Fruit fly (Drosophila melanogaster) whole organism, embryonic: ENCODE results near the gene tw.

Source experiments
- Antp ChIP-seq: fragments of 200-800 bp; sonication (Bioruptor generic); optimal IDR thresholded peaks from 3 replicates; lab custom pipeline; 2016; ENCODE audit warnings: missing biosample characterization, missing genetic modification characterization
- CG10543 ChIP-seq: fragments of 200-800 bp; sonication (Bioruptor generic); optimal IDR thresholded peaks from 3 replicates; lab custom pipeline; 2017; ENCODE audit warnings: missing biosample characterization, mild to moderate bottlenecking, missing genetic modification characterization, moderate library complexity
- CG12071 ChIP-seq: fragments of 200-800 bp; sonication (Bioruptor generic); optimal IDR thresholded peaks from 3 replicates; lab custom pipeline; 2018; ENCODE audit warnings: missing biosample characterization, mild to moderate bottlenecking, missing genetic modification characterization
- CG12299 ChIP-seq: fragments of 200-800 bp; sonication (Bioruptor generic); optimal IDR thresholded peaks from 2 replicates; lab custom pipeline; 2018; ENCODE audit warnings: missing biosample characterization, mild to moderate bottlenecking, missing genetic modification characterization
- CG12391 ChIP-seq: fragments of 200-800 bp; sonication (Bioruptor generic); optimal IDR thresholded peaks from 3 replicates; lab custom pipeline; 2018; ENCODE audit warnings: missing biosample characterization, mild to moderate bottlenecking, missing genetic modification characterization, moderate library complexity
- CG12744 ChIP-seq: fragments of 200-800 bp; sonication (Bioruptor generic); optimal IDR thresholded peaks from 2 replicates; lab custom pipeline; 2016; ENCODE audit warnings: missing biosample characterization, missing genetic modification characterization
- CG13123 ChIP-seq: fragments of 200-800 bp; sonication (Bioruptor generic); optimal IDR thresholded peaks from 2 replicates; lab custom pipeline; 2016; ENCODE audit warnings: missing biosample characterization, missing genetic modification characterization
- CG16813 ChIP-seq: fragments of 200-800 bp; sonication (Bioruptor generic); IDR thresholded peaks from 3 replicates; pipeline ENCODE4 v1.3.6; 2022; ENCODE audit warnings: missing biosample characterization, missing genetic modification characterization; ENCODE audit not compliant: partially characterized antibody
- CG1832 ChIP-seq: fragments of 200-800 bp; sonication (Bioruptor generic); optimal IDR thresholded peaks from 2 replicates; lab custom pipeline; 2017; ENCODE audit warnings: missing biosample characterization, mild to moderate bottlenecking, missing genetic modification characterization, inconsistent platforms
- CG30403 ChIP-seq: fragments of 200-800 bp; sonication (Bioruptor generic); optimal IDR thresholded peaks from 3 replicates; lab custom pipeline; 2016; ENCODE audit warnings: missing biosample characterization, missing genetic modification characterization
- CG31388 ChIP-seq: fragments of 200-800 bp; sonication (Bioruptor generic); optimal IDR thresholded peaks from 2 replicates; lab custom pipeline; 2016; ENCODE audit warnings: missing biosample characterization, missing genetic modification characterization
- CG4282 ChIP-seq: fragments of 200-800 bp; sonication (Bioruptor generic); optimal IDR thresholded peaks from 2 replicates; lab custom pipeline; 2016; ENCODE audit warnings: missing biosample characterization, missing genetic modification characterization
- CG4854 ChIP-seq: fragments of 200-800 bp; sonication (Bioruptor generic); optimal IDR thresholded peaks from 2 replicates; lab custom pipeline; 2016; ENCODE audit warnings: missing biosample characterization, missing genetic modification characterization, inconsistent platforms
- CG6272 ChIP-seq: fragments of 200-800 bp; sonication (Bioruptor generic); IDR thresholded peaks from 2 replicates; pipeline ENCODE4 v1.3.6; 2022; ENCODE audit warnings: missing biosample characterization, missing genetic modification characterization
- CG7357 ChIP-seq: fragments of 200-800 bp; sonication (Bioruptor generic); IDR thresholded peaks from 3 replicates; pipeline ENCODE4 v1.3.6; 2022; ENCODE audit warnings: missing biosample characterization, missing genetic modification characterization
- CG7987 ChIP-seq: fragments of 200-800 bp; sonication (Bioruptor generic); optimal IDR thresholded peaks from 2 replicates; lab custom pipeline; 2018; ENCODE audit warnings: missing biosample characterization, mild to moderate bottlenecking, missing genetic modification characterization, moderate library complexity
- CG8290 ChIP-seq, 3 experiments: fragments of 200-800 bp; sonication (Bioruptor generic); optimal IDR thresholded peaks; 2 replicates each; lab custom pipeline; 2016 to 2019; ENCODE audit warnings: missing biosample characterization in 3 of 3, missing genetic modification characterization in 3 of 3, mild to moderate bottlenecking in 2 of 3, moderate library complexity in 1 of 3
- CG8924 ChIP-seq: fragments of 200-800 bp; optimal IDR thresholded peaks from 3 replicates; lab custom pipeline; 2019; ENCODE audit warnings: missing biosample characterization, mild to moderate bottlenecking, missing genetic modification characterization, moderate library complexity
- Dek ChIP-seq: fragments of 200-800 bp; sonication (Bioruptor generic); optimal IDR thresholded peaks from 3 replicates; lab custom pipeline; 2019; ENCODE audit warnings: missing biosample characterization, mild to moderate bottlenecking, missing genetic modification characterization, moderate library complexity
- Dref ChIP-seq: fragments of 200-800 bp; sonication (Bioruptor generic); IDR thresholded peaks from 2 replicates; pipeline ENCODE4 v1.3.6; 2022; ENCODE audit warnings: missing biosample characterization, missing genetic modification characterization
- GATAe ChIP-seq: fragments of 200-800 bp; sonication (Bioruptor generic); conservative IDR thresholded peaks from 2 replicates; pipeline ENCODE4 v1.3.6; 2022; ENCODE audit warnings: missing biosample characterization, missing genetic modification characterization
- H15 ChIP-seq: fragments of 200-800 bp; sonication (Bioruptor generic); IDR thresholded peaks from 3 replicates; pipeline ENCODE4 v1.3.6; 2022; ENCODE audit warnings: missing biosample characterization, missing genetic modification characterization
- HmgD ChIP-seq: fragments of 200-800 bp; sonication (Bioruptor generic); optimal IDR thresholded peaks from 3 replicates; lab custom pipeline; 2016; ENCODE audit warnings: missing biosample characterization, missing genetic modification characterization
- Lim3 ChIP-seq: fragments of 200-800 bp; sonication (Bioruptor generic); IDR thresholded peaks from 2 replicates; pipeline ENCODE4 v1.3.6; 2022; ENCODE audit warnings: missing biosample characterization, missing genetic modification characterization
- MBD-R2 ChIP-seq: fragments of 200-800 bp; sonication (Bioruptor generic); IDR thresholded peaks from 2 replicates; pipeline ENCODE4 v1.3.6; 2022; ENCODE audit warnings: missing biosample characterization, missing genetic modification characterization
- Sry-β ChIP-seq: fragments of 200-800 bp; sonication (Bioruptor generic); optimal IDR thresholded peaks from 2 replicates; lab custom pipeline; 2018; ENCODE audit warnings: missing biosample characterization, mild to moderate bottlenecking, missing genetic modification characterization, moderate library complexity
- Stat92E ChIP-seq, 3 experiments: fragments of >200 bp in 2 of 3; fragments of 200-800 bp in 1 of 3; sonication (Bioruptor generic) in 1 of 3; optimal IDR thresholded peaks; 2 replicates each; lab custom pipeline; 2017 to 2019; ENCODE audit warnings: missing biosample characterization in 3 of 3, missing genetic modification characterization in 3 of 3, mild to moderate bottlenecking in 1 of 3, moderate library complexity in 1 of 3
- ase ChIP-seq: fragments of 200-800 bp; sonication (Bioruptor generic); IDR thresholded peaks from 3 replicates; pipeline ENCODE4 v1.3.6; 2022; ENCODE audit warnings: missing biosample characterization, missing genetic modification characterization
- bcd ChIP-seq: fragments of 200-800 bp; sonication (Bioruptor generic); optimal IDR thresholded peaks from 2 replicates; lab custom pipeline; 2017; ENCODE audit warnings: missing biosample characterization, mild to moderate bottlenecking, missing genetic modification characterization
- caup ChIP-seq: fragments of 200-800 bp; sonication (Bioruptor generic); optimal IDR thresholded peaks from 3 replicates; lab custom pipeline; 2017; ENCODE audit warnings: missing biosample characterization, mild to moderate bottlenecking, missing genetic modification characterization, moderate library complexity; ENCODE audit not compliant: severe bottlenecking
- chif ChIP-seq, 2 experiments: fragments of 200-800 bp; sonication (Bioruptor generic); optimal IDR thresholded peaks; 3 replicates each; lab custom pipeline; 2016; ENCODE audit warnings: missing biosample characterization in 2 of 2, missing genetic modification characterization in 2 of 2
- crp ChIP-seq, 2 experiments: fragments of 200-800 bp; sonication (Bioruptor generic); optimal IDR thresholded peaks; 2 replicates in 1 of 2; 3 replicates in 1 of 2; lab custom pipeline; 2017; ENCODE audit warnings: missing biosample characterization in 2 of 2, missing genetic modification characterization in 2 of 2, mild to moderate bottlenecking in 1 of 2, moderate library complexity in 1 of 2
- disco-r ChIP-seq: fragments of 200-800 bp; sonication (Bioruptor generic); optimal IDR thresholded peaks from 2 replicates; lab custom pipeline; 2016; ENCODE audit warnings: missing biosample characterization, missing genetic modification characterization
- dmrt99B ChIP-seq: fragments of 200-800 bp; sonication (Bioruptor generic); optimal IDR thresholded peaks from 2 replicates; lab custom pipeline; 2018; ENCODE audit warnings: missing biosample characterization, mild to moderate bottlenecking, missing genetic modification characterization, moderate library complexity
- emc ChIP-seq: fragments of 200-800 bp; sonication (Bioruptor generic); optimal IDR thresholded peaks from 2 replicates; lab custom pipeline; 2016; ENCODE audit warnings: missing biosample characterization, missing genetic modification characterization
- ewg ChIP-seq: fragments of 200-800 bp; sonication (Bioruptor generic); optimal IDR thresholded peaks from 3 replicates; lab custom pipeline; 2017; ENCODE audit warnings: mild to moderate bottlenecking, missing biosample characterization, missing genetic modification reagents, missing genetic modification characterization
- gcm ChIP-seq: fragments of 200-800 bp; sonication (Bioruptor generic); optimal IDR thresholded peaks from 2 replicates; lab custom pipeline; 2019; ENCODE audit warnings: missing biosample characterization, mild to moderate bottlenecking, missing genetic modification characterization, moderate library complexity
- gfzf ChIP-seq: fragments of 200-800 bp; sonication (Bioruptor generic); optimal IDR thresholded peaks from 2 replicates; lab custom pipeline; 2016; ENCODE audit warnings: missing biosample characterization, mild to moderate bottlenecking, missing genetic modification characterization, moderate library complexity
- jing ChIP-seq: fragments of 200-800 bp; sonication (Bioruptor generic); optimal IDR thresholded peaks from 2 replicates; lab custom pipeline; 2018; ENCODE audit warnings: missing biosample characterization, mild to moderate bottlenecking, missing genetic modification characterization
- klu ChIP-seq: fragments of 200-800 bp; sonication (Bioruptor generic); IDR thresholded peaks from 2 replicates; pipeline ENCODE4 v1.3.6; 2022; ENCODE audit warnings: missing biosample characterization, missing genetic modification characterization
- pnt ChIP-seq: fragments of 200-800 bp; sonication (Bioruptor generic); optimal IDR thresholded peaks from 3 replicates; lab custom pipeline; 2016; ENCODE audit warnings: missing biosample characterization, missing genetic modification characterization
- pum ChIP-seq: fragments of 200-800 bp; sonication (Bioruptor generic); optimal IDR thresholded peaks from 2 replicates; lab custom pipeline; 2016; ENCODE audit warnings: missing biosample characterization, missing genetic modification characterization
- schlank ChIP-seq: fragments of 200-800 bp; sonication (Bioruptor generic); optimal IDR thresholded peaks from 2 replicates; lab custom pipeline; 2018; ENCODE audit warnings: missing biosample characterization, mild to moderate bottlenecking, missing genetic modification characterization
- shn ChIP-seq: fragments of 200-800 bp; sonication (Bioruptor generic); optimal IDR thresholded peaks from 3 replicates; lab custom pipeline; 2016; ENCODE audit warnings: missing biosample characterization, missing genetic modification characterization
- slou ChIP-seq: fragments of 200-800 bp; sonication (Bioruptor generic); optimal IDR thresholded peaks from 3 replicates; lab custom pipeline; 2016; ENCODE audit warnings: missing biosample characterization, missing genetic modification characterization
- sna ChIP-seq: fragments of 200-800 bp; sonication (Bioruptor generic); IDR thresholded peaks from 2 replicates; pipeline ENCODE4 v1.3.6; 2022; ENCODE audit warnings: missing biosample characterization, missing genetic modification characterization; ENCODE audit not compliant: partially characterized antibody
- so ChIP-seq: fragments of 200-800 bp; sonication (Bioruptor generic); IDR thresholded peaks from 3 replicates; pipeline ENCODE4 v1.3.6; 2022; ENCODE audit warnings: missing biosample characterization, missing genetic modification characterization
- sr ChIP-seq: fragments of 200-800 bp; sonication (Bioruptor generic); IDR thresholded peaks from 3 replicates; pipeline ENCODE4 v1.3.6; 2022; ENCODE audit warnings: missing biosample characterization, missing genetic modification characterization
- toy ChIP-seq: fragments of 200-800 bp; sonication (Bioruptor generic); IDR thresholded peaks from 2 replicates; pipeline ENCODE4 v1.3.6; 2022; ENCODE audit warnings: missing biosample characterization, missing genetic modification characterization
- trh ChIP-seq: fragments of 200-800 bp; sonication (Bioruptor generic); optimal IDR thresholded peaks from 2 replicates; lab custom pipeline; 2016; ENCODE audit warnings: missing biosample characterization, missing genetic modification characterization

Gene tw

dm6 chrX:796397-796989 lies 11.9 kb downstream of the tw start (continued):
- TF ChIP-seq gcm (GFP tag; lab: Kevin White, UChicago) (peak; percentile 18), CG4282 (no peak), Antp (GFP tag; lab: Kevin White, UChicago) (no peak), CG4854 (GFP tag; lab: Kevin White, UChicago) (no peak), bcd (GFP tag; lab: Kevin White, UChicago) (no peak), GATAe (GFP tag; lab: Robert Waterston, UW) (no peak), emc (GFP tag; lab: Kevin White, UChicago) (no peak), sr (GFP tag; lab: Robert Waterston, UW) (no peak), pum (GFP tag; lab: Kevin White, UChicago) (no peak), Lim3 (GFP tag; lab: Robert Waterston, UW) (no peak), ewg (GFP tag; lab: Kevin White, UChicago) (no peak), trh (GFP tag; lab: Kevin White, UChicago) (no peak), CG7357 (GFP tag; lab: Robert Waterston, UW) (no peak), CG1832 (GFP tag; lab: Kevin White, UChicago) (no peak), gfzf (GFP tag; lab: Kevin White, UChicago) (no peak), H15 (GFP tag; lab: Robert Waterston, UW) (no peak), CG12391 (tag; lab: Kevin White, UChicago) (no peak), chif (GFP tag; optimal IDR thresholded peaks at IDR 0.05; lab: Kevin White, UChicago) (no peak), slou (no peak), Dek (tag; lab: Kevin White, UChicago) (no peak), CG12744 (GFP tag; lab: Kevin White, UChicago) (no peak), jing (GFP tag; lab: Kevin White, UChicago) (no peak), CG30403 (GFP tag; lab: Kevin White, UChicago) (no peak), so (GFP tag; lab: Robert Waterston, UW) (0 out of 3 replicates have a peak, but pooled peaks have one; percentile 18), caup (GFP tag; lab: Kevin White, UChicago) (no peak), CG31388 (GFP tag; lab: Kevin White, UChicago) (no peak), disco-r (GFP tag; lab: Kevin White, UChicago) (no peak), CG7987 (peak; percentile 44), Dref (GFP tag; lab: Robert Waterston, UW) (no peak), pnt (GFP tag; lab: Kevin White, UChicago) (no peak), MBD-R2 (no peak; the same call in 1 of the 2 replicates), CG8924 (tag; lab: Kevin White, UChicago) (peak; percentile 10), CG12299 (tag; lab: Kevin White, UChicago) (no peak), CG6272 (GFP tag; lab: Robert Waterston, UW) (0 out of 2 replicates have a peak, but pooled peaks have one; percentile 31), Sry-β (GFP tag; lab: Kevin White, UChicago) (peak; percentile 96), toy (GFP tag; lab: Robert Waterston, UW) (no peak), klu (GFP tag; lab: Robert Waterston, UW) (no peak), CG10543 (GFP tag; lab: Kevin White, UChicago) (peak; percentile 55), CG16813 (GFP tag; lab: Robert Waterston, UW) (peak; percentile 94), ase (GFP tag; lab: Robert Waterston, UW) (no peak), schlank (tag; lab: Kevin White, UChicago) (no peak), dmrt99B (no peak), CG12071 (GFP tag; lab: Kevin White, UChicago) (no peak), CG8290 (GFP tag; optimal IDR thresholded peaks at IDR 0.05; lab: Kevin White, UChicago) (no peak), CG8290 (tag; optimal IDR thresholded peaks at IDR 0.05; lab: Kevin White, UChicago) (peak in 1 of 2 experiments; percentile 79), CG13123 (GFP tag; lab: Kevin White, UChicago) (no peak), crp (GFP tag; optimal IDR thresholded peaks at IDR 0.05; lab: Kevin White, UChicago) (peak; percentile 10 to 82), HmgD (GFP tag; lab: Kevin White, UChicago) (peak; percentile 18), Stat92E (GFP tag; optimal IDR thresholded peaks at IDR 0.05; lab: Kevin White, UChicago) (peak in 1 of 3 experiments; percentile 86), sna (GFP tag; lab: Robert Waterston, UW) (peak; percentile 96), shn (GFP tag; lab: Kevin White, UChicago) (no peak)
